Fruit fly (Drosophila melanogaster) S2 (cell line): ENCODE measurements around the gene Gtpx.

ENCODE experiments used
- CG8478 ChIP-seq: fragments of >200 bp; optimal IDR thresholded peaks from 2 replicates; lab custom pipeline; 2018
- CTCF ChIP-seq, 2 experiments: fragments of >200 bp; optimal IDR thresholded peaks; 2 replicates each; lab custom pipeline; 2018

- TF ChIP-seq CG8478 (lab: Kevin White, UChicago) = no peak
- no peak for TF ChIP-seq CTCF (optimal IDR thresholded peaks at IDR 0.05; lab: Kevin White, UChicago)
Measured at dm6 chr3L:3303534-3304459, 22.3 kb upstream of the Gtpx start, which contains the start of gene ZnT63C.
